Fruit fly (Drosophila melanogaster) whole organism, embryonic: ENCODE data around the gene CG46059.

Experiments used
- Asciz ChIP-seq: fragments of 200-800 bp; sonication (Bioruptor generic); optimal IDR thresholded peaks from 2 replicates; lab custom pipeline; 2017; ENCODE audit warnings: missing biosample characterization, mild to moderate bottlenecking, missing genetic modification characterization, missing genetic modification reagents
- Bteb2 ChIP-seq: fragments of 200-800 bp; sonication (Bioruptor generic); optimal IDR thresholded peaks from 2 replicates; lab custom pipeline; 2016; ENCODE audit warnings: missing biosample characterization, missing genetic modification characterization
- CG10543 ChIP-seq: fragments of 200-800 bp; sonication (Bioruptor generic); optimal IDR thresholded peaks from 3 replicates; lab custom pipeline; 2017; ENCODE audit warnings: missing biosample characterization, mild to moderate bottlenecking, missing genetic modification characterization, moderate library complexity
- CG11085 ChIP-seq: fragments of 200-800 bp; sonication (Bioruptor generic); IDR thresholded peaks from 2 replicates; pipeline ENCODE4 v1.3.6; 2022; ENCODE audit warnings: missing biosample characterization, missing genetic modification characterization
- CG11398 ChIP-seq: fragments of 200-800 bp; sonication (Bioruptor generic); optimal IDR thresholded peaks from 2 replicates; lab custom pipeline; 2016; ENCODE audit warnings: missing biosample characterization, missing genetic modification characterization
- CG11723 ChIP-seq: fragments of 200-800 bp; sonication (Bioruptor generic); optimal IDR thresholded peaks from 2 replicates; lab custom pipeline; 2017; ENCODE audit warnings: missing biosample characterization, mild to moderate bottlenecking, missing genetic modification characterization
- CG12659 ChIP-seq: fragments of 200-800 bp; sonication (Bioruptor generic); optimal IDR thresholded peaks from 3 replicates; lab custom pipeline; 2017; ENCODE audit warnings: mild to moderate bottlenecking, missing biosample characterization, missing genetic modification reagents, missing genetic modification characterization
- CG1603 ChIP-seq: fragments of 200-800 bp; sonication (Bioruptor generic); optimal IDR thresholded peaks from 2 replicates; lab custom pipeline; 2019; ENCODE audit warnings: missing biosample characterization, mild to moderate bottlenecking, missing genetic modification characterization, moderate library complexity
- CG16863 ChIP-seq: fragments of 200-800 bp; sonication (Bioruptor generic); optimal IDR thresholded peaks from 3 replicates; lab custom pipeline; 2016; ENCODE audit warnings: missing biosample characterization, missing genetic modification characterization
- CG1792 ChIP-seq: fragments of 200-800 bp; sonication (Bioruptor generic); optimal IDR thresholded peaks from 2 replicates; lab custom pipeline; 2016; ENCODE audit warnings: missing biosample characterization, missing genetic modification characterization
- CG2116 ChIP-seq: fragments of 200-800 bp; sonication (Bioruptor generic); optimal IDR thresholded peaks from 3 replicates; lab custom pipeline; 2018; ENCODE audit warnings: missing biosample characterization, mild to moderate bottlenecking, missing genetic modification characterization
- CG2129 ChIP-seq: fragments of 200-800 bp; sonication (Bioruptor generic); IDR thresholded peaks from 2 replicates; pipeline ENCODE4 v1.3.6; 2022; ENCODE audit warnings: missing biosample characterization, missing genetic modification characterization; ENCODE audit not compliant: partially characterized antibody
- CG4328 ChIP-seq: fragments of 200-800 bp; sonication (Bioruptor generic); optimal IDR thresholded peaks from 3 replicates; lab custom pipeline; 2017; ENCODE audit warnings: missing biosample characterization, missing genetic modification reagents, missing genetic modification characterization
- CG6683 ChIP-seq: fragments of 200-800 bp; sonication (Bioruptor generic); optimal IDR thresholded peaks from 2 replicates; lab custom pipeline; 2017; ENCODE audit warnings: missing biosample characterization, mild to moderate bottlenecking, missing genetic modification characterization, missing genetic modification reagents
- CG6791 ChIP-seq: fragments of 200-800 bp; sonication (Bioruptor generic); IDR thresholded peaks from 3 replicates; pipeline ENCODE4 v1.3.6; 2022; ENCODE audit warnings: missing biosample characterization, missing genetic modification characterization; ENCODE audit not compliant: partially characterized antibody
- CG8765 ChIP-seq: fragments of 200-800 bp; sonication (Bioruptor generic); IDR thresholded peaks from 2 replicates; pipeline ENCODE4 v1.3.6; 2022; ENCODE audit warnings: missing biosample characterization, missing genetic modification characterization
- D ChIP-seq, 2 experiments: fragments of 200-800 bp in 1 of 2; fragments of >200 bp in 1 of 2; sonication (Bioruptor generic) in 1 of 2; optimal IDR thresholded peaks; 2 replicates in 1 of 2; 3 replicates in 1 of 2; lab custom pipeline; 2017; ENCODE audit warnings: mild to moderate bottlenecking in 1 of 2, missing biosample characterization in 1 of 2, missing genetic modification characterization in 1 of 2, missing genetic modification reagents in 1 of 2
- Drgx ChIP-seq: fragments of 200-800 bp; sonication (Bioruptor generic); IDR thresholded peaks from 2 replicates; pipeline ENCODE4 v1.3.6; 2022; ENCODE audit warnings: missing biosample characterization, missing genetic modification characterization
- E2f2 ChIP-seq: fragments of 200-800 bp; sonication (Bioruptor generic); IDR thresholded peaks from 2 replicates; pipeline ENCODE4 v1.3.6; 2022; ENCODE audit warnings: missing biosample characterization, missing genetic modification characterization
- Fer3 ChIP-seq: fragments of 200-800 bp; sonication (Bioruptor generic); optimal IDR thresholded peaks from 2 replicates; lab custom pipeline; 2018; ENCODE audit warnings: missing biosample characterization, mild to moderate bottlenecking, missing genetic modification characterization, moderate library complexity
- Hey ChIP-seq: fragments of 200-800 bp; sonication (Bioruptor generic); optimal IDR thresholded peaks from 3 replicates; lab custom pipeline; 2018; ENCODE audit warnings: missing biosample characterization, mild to moderate bottlenecking, missing genetic modification characterization
- Hr51 ChIP-seq, 2 experiments: fragments of 200-800 bp; sonication (Bioruptor generic); optimal IDR thresholded peaks; 2 replicates in 1 of 2; 3 replicates in 1 of 2; lab custom pipeline; 2016 to 2018; ENCODE audit warnings: missing biosample characterization in 2 of 2, missing genetic modification characterization in 2 of 2, mild to moderate bottlenecking in 1 of 2, moderate library complexity in 1 of 2
- Neu2 ChIP-seq: fragments of 200-800 bp; sonication (Bioruptor generic); optimal IDR thresholded peaks from 3 replicates; lab custom pipeline; 2016; ENCODE audit warnings: missing biosample characterization, missing genetic modification characterization, borderline replicate concordance
- Vsx1 ChIP-seq: fragments of 200-800 bp; sonication (Bioruptor generic); optimal IDR thresholded peaks from 2 replicates; lab custom pipeline; 2017; ENCODE audit warnings: missing biosample characterization, mild to moderate bottlenecking, missing genetic modification characterization, missing genetic modification reagents
- YL-1 ChIP-seq: fragments of 200-800 bp; sonication (Bioruptor generic); optimal IDR thresholded peaks from 3 replicates; lab custom pipeline; 2017; ENCODE audit warnings: missing biosample characterization, mild to moderate bottlenecking, missing genetic modification characterization
- bowl ChIP-seq: fragments of 200-800 bp; sonication (Bioruptor generic); IDR thresholded peaks from 2 replicates; pipeline ENCODE4 v1.3.6; 2022; ENCODE audit warnings: missing biosample characterization, missing genetic modification characterization
- crol ChIP-seq: fragments of 200-800 bp; sonication (Bioruptor generic); IDR thresholded peaks from 2 replicates; pipeline ENCODE4 v1.3.6; 2022; ENCODE audit warnings: missing biosample characterization, missing genetic modification characterization
- dati ChIP-seq: fragments of 200-800 bp; sonication (Bioruptor generic); IDR thresholded peaks from 2 replicates; pipeline ENCODE4 v1.3.6; 2022; ENCODE audit warnings: missing biosample characterization, missing genetic modification characterization
- dimm ChIP-seq: fragments of 200-800 bp; sonication (Bioruptor generic); IDR thresholded peaks from 2 replicates; pipeline ENCODE4 v1.3.6; 2022; ENCODE audit warnings: missing biosample characterization, missing genetic modification characterization
- ems ChIP-seq: fragments of 200-800 bp; sonication (Bioruptor generic); optimal IDR thresholded peaks from 3 replicates; lab custom pipeline; 2016; ENCODE audit warnings: missing biosample characterization, missing genetic modification characterization
- gro ChIP-seq: fragments of 200-800 bp; sonication (Bioruptor generic); optimal IDR thresholded peaks from 2 replicates; lab custom pipeline; 2016; ENCODE audit warnings: missing biosample characterization, missing genetic modification characterization
- hb ChIP-seq: fragments of 200-800 bp; sonication (Bioruptor generic); IDR thresholded peaks from 3 replicates; pipeline ENCODE4 v1.3.6; 2022; ENCODE audit warnings: missing biosample characterization, missing genetic modification characterization; ENCODE audit not compliant: partially characterized antibody
- ken ChIP-seq: fragments of 200-800 bp; sonication (Bioruptor generic); IDR thresholded peaks from 3 replicates; pipeline ENCODE4 v1.3.6; 2022; ENCODE audit warnings: missing biosample characterization, missing genetic modification characterization
- kni ChIP-seq: fragments of 200-800 bp; sonication (Bioruptor generic); optimal IDR thresholded peaks from 3 replicates; lab custom pipeline; 2017; ENCODE audit warnings: mild to moderate bottlenecking, missing biosample characterization, missing genetic modification reagents, missing genetic modification characterization
- lola ChIP-seq, 3 experiments: fragments of >200 bp in 2 of 3; fragments of 200-800 bp in 1 of 3; sonication (Bioruptor generic) in 1 of 3; optimal IDR thresholded peaks; 2 replicates each; lab custom pipeline; 2017 to 2019; ENCODE audit warnings: missing biosample characterization in 3 of 3, missing genetic modification characterization in 3 of 3, mild to moderate bottlenecking in 1 of 3, moderate library complexity in 1 of 3
- lov ChIP-seq, 2 experiments: fragments of 200-800 bp in 1 of 2; fragments of >200 bp in 1 of 2; sonication (Bioruptor generic) in 1 of 2; IDR thresholded peaks in 1 of 2; optimal IDR thresholded peaks in 1 of 2; 2 replicates in 1 of 2; 3 replicates in 1 of 2; pipeline versions ENCODE4 v1.3.6 to Lab custom; 2017 to 2022; ENCODE audit warnings: missing biosample characterization in 1 of 2, missing genetic modification characterization in 1 of 2
- mirr ChIP-seq: fragments of 200-800 bp; sonication (Bioruptor generic); optimal IDR thresholded peaks from 3 replicates; lab custom pipeline; 2018; ENCODE audit warnings: missing biosample characterization, mild to moderate bottlenecking, missing genetic modification characterization
- nau ChIP-seq: fragments of 200-800 bp; sonication (Bioruptor generic); optimal IDR thresholded peaks from 3 replicates; lab custom pipeline; 2017; ENCODE audit warnings: missing biosample characterization, mild to moderate bottlenecking, missing genetic modification characterization, missing genetic modification reagents
- onecut ChIP-seq: fragments of 200-800 bp; sonication (Bioruptor generic); IDR thresholded peaks from 2 replicates; pipeline ENCODE4 v1.3.6; 2022; ENCODE audit warnings: missing biosample characterization, missing genetic modification characterization
- org-1 ChIP-seq: fragments of 200-800 bp; sonication (Bioruptor generic); optimal IDR thresholded peaks from 2 replicates; lab custom pipeline; 2017; ENCODE audit warnings: missing biosample characterization, missing genetic modification characterization
- so ChIP-seq: fragments of 200-800 bp; sonication (Bioruptor generic); IDR thresholded peaks from 3 replicates; pipeline ENCODE4 v1.3.6; 2022; ENCODE audit warnings: missing biosample characterization, missing genetic modification characterization
- stwl ChIP-seq: fragments of 200-800 bp; sonication (Bioruptor generic); optimal IDR thresholded peaks from 3 replicates; lab custom pipeline; 2018; ENCODE audit warnings: missing biosample characterization, mild to moderate bottlenecking, missing genetic modification characterization, moderate library complexity
- tgo ChIP-seq: fragments of 200-800 bp; sonication (Bioruptor generic); IDR thresholded peaks from 3 replicates; pipeline ENCODE4 v1.3.6; 2022; ENCODE audit warnings: missing biosample characterization, missing genetic modification characterization
- tll ChIP-seq, 2 experiments: fragments of 200-800 bp in 1 of 2; fragments of >200 bp in 1 of 2; sonication (Bioruptor generic) in 1 of 2; optimal IDR thresholded peaks; 2 replicates each; lab custom pipeline; 2017 to 2019; ENCODE audit warnings: missing biosample characterization in 2 of 2, missing genetic modification characterization in 2 of 2, mild to moderate bottlenecking in 1 of 2, moderate library complexity in 1 of 2
- tup ChIP-seq: fragments of 200-800 bp; sonication (Bioruptor generic); optimal IDR thresholded peaks from 2 replicates; lab custom pipeline; 2016; ENCODE audit warnings: missing biosample characterization, mild to moderate bottlenecking, missing genetic modification characterization, moderate library complexity
- zfh2 ChIP-seq: fragments of 200-800 bp; sonication (Bioruptor generic); optimal IDR thresholded peaks from 2 replicates; lab custom pipeline; 2016; ENCODE audit warnings: missing biosample characterization, missing genetic modification characterization

Gene CG46059

dm6 chr2L:19225984-19226914, 42.7 kb upstream of the CG46059 start (continued):
- TF ChIP-seq E2f2, result peak; percentile 50
- TF ChIP-seq YL-1, result no peak
- TF ChIP-seq tup, result peak; percentile 29
- peak; percentile 17 for TF ChIP-seq nau (GFP tag; lab: Kevin White, UChicago)
- TF ChIP-seq CG11085, result no peak
- peak; percentile 41; the same call in 1 of the 2 replicates for TF ChIP-seq crol (GFP tag; lab: Robert Waterston, UW)
- TF ChIP-seq mirr (GFP tag; lab: Kevin White, UChicago), result no peak
- TF ChIP-seq kni (GFP tag; lab: Kevin White, UChicago), result no peak
- TF ChIP-seq Bteb2 (GFP tag; lab: Kevin White, UChicago), result peak; percentile 43
- 0 out of 2 replicates have a peak, but pooled peaks have one; percentile 22 for TF ChIP-seq dimm
- peak in 1 of 3 experiments; percentile 87 for TF ChIP-seq lola (GFP tag; optimal IDR thresholded peaks at IDR 0.05; lab: Kevin White, UChicago)
- TF ChIP-seq CG8765 (GFP tag; lab: Robert Waterston, UW), result peak; percentile 69; the same call in 1 of the 2 replicates
- TF ChIP-seq Hr51 (GFP tag; optimal IDR thresholded peaks at IDR 0.05; lab: Kevin White, UChicago), result peak; percentile 63 to 69
- TF ChIP-seq Hey (tag; lab: Kevin White, UChicago), result no peak
- TF ChIP-seq CG6683, result no peak
- TF ChIP-seq CG2129 (GFP tag; lab: Robert Waterston, UW), result no peak
- peak; percentile 13 for TF ChIP-seq Fer3 (tag; lab: Kevin White, UChicago)
- TF ChIP-seq Vsx1 (GFP tag; lab: Kevin White, UChicago), result peak; percentile 12
- no peak for TF ChIP-seq lov (optimal IDR thresholded peaks at IDR 0.05; lab: Kevin White, UChicago)
- peak; percentile 72; the same call in 2 of the 3 replicates for TF ChIP-seq lov (GFP tag; IDR thresholded peaks at IDR 0.05; lab: Robert Waterston, UW)
- peak; percentile 61 for TF ChIP-seq ems
- TF ChIP-seq Drgx (GFP tag; lab: Robert Waterston, UW), result peak; percentile 92
- peak; percentile 34 for TF ChIP-seq Neu2 (GFP tag; lab: Kevin White, UChicago)
- no peak for TF ChIP-seq CG10543 (GFP tag; lab: Kevin White, UChicago)
- TF ChIP-seq CG1603, result peak; percentile 93
- TF ChIP-seq CG4328 (GFP tag; lab: Kevin White, UChicago), result no peak
- no peak for TF ChIP-seq hb (GFP tag; lab: Robert Waterston, UW)
- no peak for TF ChIP-seq gro
- TF ChIP-seq Asciz, result peak; percentile 45
- TF ChIP-seq dati (GFP tag; lab: Robert Waterston, UW), result no peak
- TF ChIP-seq stwl (tag; lab: Kevin White, UChicago), result peak; percentile 33
- TF ChIP-seq D (optimal IDR thresholded peaks at IDR 0.05; lab: Kevin White, UChicago), result no peak
- TF ChIP-seq D (GFP tag; optimal IDR thresholded peaks at IDR 0.05; lab: Kevin White, UChicago), result peak; percentile 87
- peak; percentile 75 for TF ChIP-seq CG16863 (GFP tag; lab: Kevin White, UChicago)
- peak; percentile 70 for TF ChIP-seq onecut (GFP tag; lab: Robert Waterston, UW)
- TF ChIP-seq CG2116 (GFP tag; lab: Kevin White, UChicago), result peak; percentile 30
- peak; percentile 77 for TF ChIP-seq so (GFP tag; lab: Robert Waterston, UW)
- TF ChIP-seq tll (GFP tag; optimal IDR thresholded peaks at IDR 0.05; lab: Kevin White, UChicago), result no peak
- peak; percentile 45 for TF ChIP-seq CG11398 (GFP tag; lab: Kevin White, UChicago)
- peak; percentile 63 for TF ChIP-seq CG1792 (GFP tag; lab: Kevin White, UChicago)
- no peak for TF ChIP-seq zfh2
- no peak for TF ChIP-seq bowl (GFP tag; lab: Robert Waterston, UW)
- peak; percentile 51 for TF ChIP-seq CG12659
- peak; percentile 77 for TF ChIP-seq tgo (GFP tag; lab: Robert Waterston, UW)
- TF ChIP-seq CG11723 (GFP tag; lab: Kevin White, UChicago), result peak; percentile 61
- no peak for TF ChIP-seq CG6791 (GFP tag; lab: Robert Waterston, UW)
- TF ChIP-seq ken (GFP tag; lab: Robert Waterston, UW), result peak; percentile 72; the same call in 2 of the 3 replicates
- TF ChIP-seq org-1, result peak; percentile 66
